Fruit fly (Drosophila melanogaster) whole organism, embryonic: Measurements from ENCODE around the gene Cdk7.

Experiments
- Antp ChIP-seq: fragments of 200-800 bp; sonication (Bioruptor generic); optimal IDR thresholded peaks from 3 replicates; lab custom pipeline; 2016; ENCODE audit warnings: missing biosample characterization, missing genetic modification characterization
- Atf-2 ChIP-seq: fragments of 200-800 bp; sonication (Bioruptor generic); optimal IDR thresholded peaks from 2 replicates; lab custom pipeline; 2016; ENCODE audit warnings: missing biosample characterization, missing genetic modification characterization
- BEAF-32 ChIP-seq: fragments of 200-800 bp; sonication (Bioruptor generic); optimal IDR thresholded peaks from 3 replicates; lab custom pipeline; 2017; ENCODE audit warnings: missing biosample characterization, missing genetic modification characterization, mild to moderate bottlenecking, moderate library complexity, missing genetic modification reagents
- Bteb2 ChIP-seq: fragments of 200-800 bp; sonication (Bioruptor generic); optimal IDR thresholded peaks from 2 replicates; lab custom pipeline; 2016; ENCODE audit warnings: missing biosample characterization, missing genetic modification characterization
- CG10147 ChIP-seq: fragments of 200-800 bp; sonication (Bioruptor generic); optimal IDR thresholded peaks from 2 replicates; lab custom pipeline; 2019; ENCODE audit warnings: missing biosample characterization, mild to moderate bottlenecking, missing genetic modification characterization, moderate library complexity
- CG10267 ChIP-seq: fragments of 200-800 bp; sonication (Bioruptor generic); optimal IDR thresholded peaks from 2 replicates; lab custom pipeline; 2018; ENCODE audit warnings: missing biosample characterization, mild to moderate bottlenecking, missing genetic modification characterization, moderate library complexity
- CG12744 ChIP-seq: fragments of 200-800 bp; sonication (Bioruptor generic); optimal IDR thresholded peaks from 2 replicates; lab custom pipeline; 2016; ENCODE audit warnings: missing biosample characterization, missing genetic modification characterization
- CG15479 ChIP-seq: fragments of 200-800 bp; sonication (Bioruptor generic); optimal IDR thresholded peaks from 3 replicates; lab custom pipeline; 2019; ENCODE audit warnings: missing biosample characterization, mild to moderate bottlenecking, missing genetic modification characterization, moderate library complexity
- CG15601 ChIP-seq: fragments of 200-800 bp; sonication (Bioruptor generic); optimal IDR thresholded peaks from 3 replicates; lab custom pipeline; 2019; ENCODE audit warnings: missing biosample characterization, mild to moderate bottlenecking, missing genetic modification characterization, moderate library complexity
- CG15696 ChIP-seq: fragments of 200-800 bp; sonication (Bioruptor generic); optimal IDR thresholded peaks from 2 replicates; lab custom pipeline; 2019; ENCODE audit warnings: missing biosample characterization, mild to moderate bottlenecking, missing genetic modification characterization, moderate library complexity
- CG17568 ChIP-seq: fragments of 200-800 bp; sonication (Bioruptor generic); optimal IDR thresholded peaks from 2 replicates; lab custom pipeline; 2018; ENCODE audit warnings: missing biosample characterization, mild to moderate bottlenecking, missing genetic modification characterization, moderate library complexity
- CG2116 ChIP-seq: fragments of 200-800 bp; sonication (Bioruptor generic); optimal IDR thresholded peaks from 3 replicates; lab custom pipeline; 2018; ENCODE audit warnings: missing biosample characterization, mild to moderate bottlenecking, missing genetic modification characterization
- CG2712 ChIP-seq: fragments of 200-800 bp; optimal IDR thresholded peaks from 3 replicates; lab custom pipeline; 2019; ENCODE audit warnings: missing biosample characterization, mild to moderate bottlenecking, missing genetic modification characterization, moderate library complexity
- CG2875 ChIP-seq: fragments of 200-800 bp; sonication (Bioruptor generic); optimal IDR thresholded peaks from 2 replicates; lab custom pipeline; 2017; ENCODE audit warnings: missing biosample characterization, mild to moderate bottlenecking, missing genetic modification characterization, missing genetic modification reagents
- CG31388 ChIP-seq: fragments of 200-800 bp; sonication (Bioruptor generic); optimal IDR thresholded peaks from 2 replicates; lab custom pipeline; 2016; ENCODE audit warnings: missing biosample characterization, missing genetic modification characterization
- CG31441 ChIP-seq: fragments of 200-800 bp; sonication (Bioruptor generic); IDR thresholded peaks from 2 replicates; pipeline ENCODE4 v1.3.6; 2022; ENCODE audit warnings: missing biosample characterization, missing genetic modification characterization
- CG33213 ChIP-seq: fragments of 200-800 bp; sonication (Bioruptor generic); optimal IDR thresholded peaks from 3 replicates; lab custom pipeline; 2016; ENCODE audit warnings: missing biosample characterization, missing genetic modification characterization
- CG8359 ChIP-seq: fragments of 200-800 bp; sonication (Bioruptor generic); optimal IDR thresholded peaks from 2 replicates; lab custom pipeline; 2017; ENCODE audit warnings: missing biosample characterization, mild to moderate bottlenecking, missing genetic modification characterization, borderline replicate concordance
- CG8388 ChIP-seq: fragments of 200-800 bp; sonication (Bioruptor generic); optimal IDR thresholded peaks from 2 replicates; lab custom pipeline; 2019; ENCODE audit warnings: missing biosample characterization, mild to moderate bottlenecking, missing genetic modification characterization, moderate library complexity
- CG8478 ChIP-seq: fragments of >200 bp; optimal IDR thresholded peaks from 2 replicates; lab custom pipeline; 2018
- CG9932 ChIP-seq: fragments of 200-800 bp; sonication (Bioruptor generic); IDR thresholded peaks from 2 replicates; pipeline ENCODE4 v1.3.6; 2022; ENCODE audit warnings: missing biosample characterization, missing genetic modification characterization
- CTCF ChIP-seq: fragments of 200-800 bp; sonication (Bioruptor generic); optimal IDR thresholded peaks from 2 replicates; lab custom pipeline; 2017; ENCODE audit warnings: missing biosample characterization, mild to moderate bottlenecking, missing genetic modification characterization, moderate library complexity
- Dek ChIP-seq: fragments of 200-800 bp; sonication (Bioruptor generic); optimal IDR thresholded peaks from 3 replicates; lab custom pipeline; 2019; ENCODE audit warnings: missing biosample characterization, mild to moderate bottlenecking, missing genetic modification characterization, moderate library complexity
- Dfd ChIP-seq, 2 experiments: fragments of >200 bp; optimal IDR thresholded peaks; 2 replicates each; lab custom pipeline; 2017; ENCODE audit warnings: missing biosample characterization in 2 of 2, missing genetic modification characterization in 2 of 2
- HHEX ChIP-seq: fragments of 200-800 bp; sonication (Bioruptor generic); optimal IDR thresholded peaks from 3 replicates; lab custom pipeline; 2017; ENCODE audit warnings: missing biosample characterization, mild to moderate bottlenecking, missing genetic modification characterization, missing genetic modification reagents
- Hmr ChIP-seq: fragments of 200-800 bp; sonication (Bioruptor generic); optimal IDR thresholded peaks from 3 replicates; lab custom pipeline; 2017; ENCODE audit warnings: mild to moderate bottlenecking, missing biosample characterization, missing genetic modification reagents, missing genetic modification characterization
- Lhr ChIP-seq: fragments of 200-800 bp; sonication (Bioruptor generic); optimal IDR thresholded peaks from 3 replicates; lab custom pipeline; 2017; ENCODE audit warnings: mild to moderate bottlenecking, missing biosample characterization, missing genetic modification reagents, missing genetic modification characterization
- NfI ChIP-seq: fragments of 200-800 bp; sonication (Bioruptor generic); optimal IDR thresholded peaks from 3 replicates; lab custom pipeline; 2018; ENCODE audit warnings: missing biosample characterization, mild to moderate bottlenecking, missing genetic modification characterization, moderate library complexity
- Opbp ChIP-seq: fragments of 200-800 bp; sonication (Bioruptor generic); IDR thresholded peaks from 3 replicates; pipeline ENCODE4 v1.3.6; 2022; ENCODE audit warnings: missing biosample characterization, missing genetic modification characterization; ENCODE audit not compliant: partially characterized antibody
- Ravus ChIP-seq: fragments of 200-800 bp; sonication (Bioruptor generic); IDR thresholded peaks from 2 replicates; pipeline ENCODE4 v1.3.6; 2022; ENCODE audit warnings: missing biosample characterization, missing genetic modification characterization
- Rx ChIP-seq: fragments of 200-800 bp; sonication (Bioruptor generic); IDR thresholded peaks from 2 replicates; pipeline ENCODE4 v1.3.6; 2022; ENCODE audit warnings: missing biosample characterization, missing genetic modification characterization
- Stat92E ChIP-seq, 3 experiments: fragments of >200 bp in 2 of 3; fragments of 200-800 bp in 1 of 3; sonication (Bioruptor generic) in 1 of 3; optimal IDR thresholded peaks; 2 replicates each; lab custom pipeline; 2017 to 2019; ENCODE audit warnings: missing biosample characterization in 3 of 3, missing genetic modification characterization in 3 of 3, mild to moderate bottlenecking in 1 of 3, moderate library complexity in 1 of 3
- TFAM ChIP-seq: fragments of 200-800 bp; sonication (Bioruptor generic); optimal IDR thresholded peaks from 2 replicates; lab custom pipeline; 2017; ENCODE audit warnings: missing biosample characterization, missing genetic modification characterization, inconsistent platforms
- Tbp ChIP-seq: fragments of >200 bp; optimal IDR thresholded peaks from 2 replicates; lab custom pipeline; 2018; ENCODE audit warnings: missing biosample characterization, missing genetic modification characterization
- abd-A ChIP-seq: fragments of 200-800 bp; sonication (Bioruptor generic); optimal IDR thresholded peaks from 3 replicates; lab custom pipeline; 2019; ENCODE audit warnings: missing biosample characterization, mild to moderate bottlenecking, missing genetic modification characterization, moderate library complexity
- ara ChIP-seq: fragments of 200-800 bp; sonication (Bioruptor generic); IDR thresholded peaks from 2 replicates; pipeline ENCODE4 v1.3.6; 2022; ENCODE audit warnings: missing biosample characterization, missing genetic modification characterization
- ash1 ChIP-seq: fragments of 200-800 bp; sonication (Bioruptor generic); optimal IDR thresholded peaks from 2 replicates; lab custom pipeline; 2018; ENCODE audit warnings: missing biosample characterization, mild to moderate bottlenecking, missing genetic modification characterization
- bigmax ChIP-seq: fragments of 200-800 bp; sonication (Bioruptor generic); optimal IDR thresholded peaks from 2 replicates; lab custom pipeline; 2018; ENCODE audit warnings: missing biosample characterization, mild to moderate bottlenecking, missing genetic modification characterization
- br ChIP-seq: fragments of >200 bp; optimal IDR thresholded peaks from 2 replicates; lab custom pipeline; 2017
- cas ChIP-seq: fragments of 200-800 bp; sonication (Bioruptor generic); IDR thresholded peaks from 2 replicates; pipeline ENCODE4 v1.3.6; 2022; ENCODE audit warnings: missing biosample characterization, missing genetic modification characterization
- chm ChIP-seq: fragments of 200-800 bp; sonication (Bioruptor generic); IDR thresholded peaks from 2 replicates; pipeline ENCODE4 v1.3.6; 2022; ENCODE audit warnings: missing biosample characterization, missing genetic modification characterization
- gro ChIP-seq: fragments of 200-800 bp; sonication (Bioruptor generic); optimal IDR thresholded peaks from 2 replicates; lab custom pipeline; 2016; ENCODE audit warnings: missing biosample characterization, missing genetic modification characterization
- hb ChIP-seq: fragments of 200-800 bp; sonication (Bioruptor generic); IDR thresholded peaks from 3 replicates; pipeline ENCODE4 v1.3.6; 2022; ENCODE audit warnings: missing biosample characterization, missing genetic modification characterization; ENCODE audit not compliant: partially characterized antibody
- lbe ChIP-seq: fragments of 200-800 bp; sonication (Bioruptor generic); optimal IDR thresholded peaks from 2 replicates; lab custom pipeline; 2016; ENCODE audit warnings: missing biosample characterization, mild to moderate bottlenecking, missing genetic modification characterization
- lmd ChIP-seq: fragments of 200-800 bp; sonication (Bioruptor generic); IDR thresholded peaks from 2 replicates; pipeline ENCODE4 v1.3.6; 2022; ENCODE audit warnings: missing biosample characterization, missing genetic modification characterization
- luna ChIP-seq: fragments of 200-800 bp; sonication (Bioruptor generic); optimal IDR thresholded peaks from 2 replicates; lab custom pipeline; 2016; ENCODE audit warnings: missing biosample characterization, missing genetic modification characterization
- pan ChIP-seq, 4 experiments: fragments of >200 bp in 3 of 4; fragments of 200-800 bp in 1 of 4; sonication (Bioruptor generic) in 1 of 4; optimal IDR thresholded peaks in 3 of 4; IDR thresholded peaks in 1 of 4; 2 replicates each; pipeline versions ENCODE4 v1.3.6 to Lab custom; 2017 to 2022; ENCODE audit warnings: missing biosample characterization in 2 of 4, missing genetic modification characterization in 2 of 4, mixed read lengths in 1 of 4
- trem ChIP-seq: fragments of 200-800 bp; optimal IDR thresholded peaks from 3 replicates; lab custom pipeline; 2019; ENCODE audit warnings: missing biosample characterization, mild to moderate bottlenecking, missing genetic modification characterization, moderate library complexity
- unpg ChIP-seq: fragments of 200-800 bp; sonication (Bioruptor generic); optimal IDR thresholded peaks from 3 replicates; lab custom pipeline; 2018; ENCODE audit warnings: missing biosample characterization, mild to moderate bottlenecking, missing genetic modification characterization, moderate library complexity
- wdn ChIP-seq: fragments of 200-800 bp; sonication (Bioruptor generic); IDR thresholded peaks from 2 replicates; pipeline ENCODE4 v1.3.6; 2022; ENCODE audit warnings: missing biosample characterization, missing genetic modification characterization
- zfh1 ChIP-seq: fragments of 200-800 bp; sonication (Bioruptor generic); IDR thresholded peaks from 3 replicates; pipeline ENCODE4 v1.3.6; 2022; ENCODE audit warnings: missing biosample characterization, missing genetic modification characterization

Cdk7 gene

dm6 chrX:5311838-5312339 is 3.1 kb upstream of the Cdk7 start, which contains the start of the genes TrxT and dhd (continued):
- TF ChIP-seq Opbp = peak; percentile 64; the same call in 2 of the 3 replicates
- peak; percentile 34; the same call in 1 of the 2 replicates for TF ChIP-seq CG9932 (GFP tag; lab: Robert Waterston, UW)
- peak; percentile 15 for TF ChIP-seq CG10267 (tag; lab: Kevin White, UChicago)
- TF ChIP-seq trem (tag; lab: Kevin White, UChicago) = peak; percentile 15
- no peak for TF ChIP-seq CG15479 (GFP tag; lab: Kevin White, UChicago)
- no peak for TF ChIP-seq Dfd (GFP tag; optimal IDR thresholded peaks at IDR 0.05; lab: Kevin White, UChicago)
- peak; percentile 30 for TF ChIP-seq CG12744 (GFP tag; lab: Kevin White, UChicago)
- TF ChIP-seq chm (GFP tag; lab: Robert Waterston, UW) = peak; percentile 58
- TF ChIP-seq CG2116 (GFP tag; lab: Kevin White, UChicago) = peak; percentile 42
- no peak for TF ChIP-seq Dek (tag; lab: Kevin White, UChicago)
- TF ChIP-seq unpg (GFP tag; lab: Kevin White, UChicago) = no peak
- TF ChIP-seq ara (GFP tag; lab: Robert Waterston, UW) = no peak
- no peak for TF ChIP-seq CTCF (GFP tag; lab: Kevin White, UChicago)
- no peak for TF ChIP-seq br (lab: Kevin White, UChicago)
- no peak for TF ChIP-seq abd-A
- TF ChIP-seq lmd (GFP tag; lab: Robert Waterston, UW) = peak; percentile 42; the same call in 1 of the 2 replicates
- TF ChIP-seq CG2875 (GFP tag; lab: Kevin White, UChicago) = no peak
- TF ChIP-seq CG31388 (GFP tag; lab: Kevin White, UChicago) = no peak
- TF ChIP-seq ash1 (GFP tag; lab: Kevin White, UChicago) = no peak
- no peak for TF ChIP-seq CG2712 (tag; lab: Kevin White, UChicago)
- no peak for TF ChIP-seq Stat92E (GFP tag; optimal IDR thresholded peaks at IDR 0.05; lab: Kevin White, UChicago)
- TF ChIP-seq Lhr = peak; percentile 50
- TF ChIP-seq CG8388 (GFP tag; lab: Kevin White, UChicago) = no peak
- no peak for TF ChIP-seq CG10147 (GFP tag; lab: Kevin White, UChicago)
- TF ChIP-seq pan (optimal IDR thresholded peaks at IDR 0.05; lab: Kevin White, UChicago) = no peak
- peak in 1 of 2 experiments; percentile 58 for TF ChIP-seq pan (GFP tag; optimal IDR thresholded peaks at IDR 0.05 in 1 of 2, IDR thresholded peaks at IDR 0.05 in 1 of 2)
- peak; percentile 43 for TF ChIP-seq HHEX (GFP tag; lab: Kevin White, UChicago)
- TF ChIP-seq TFAM (GFP tag; lab: Kevin White, UChicago) = no peak
- TF ChIP-seq CG8359 (GFP tag; lab: Kevin White, UChicago) = no peak
- no peak for TF ChIP-seq CG15696 (tag; lab: Kevin White, UChicago)
- peak; percentile 74 for TF ChIP-seq CG33213 (GFP tag; lab: Kevin White, UChicago)
- TF ChIP-seq hb = no peak
- no peak for TF ChIP-seq Atf-2 (GFP tag; lab: Kevin White, UChicago)
- TF ChIP-seq CG15601 (tag; lab: Kevin White, UChicago) = no peak
- peak; percentile 68 for TF ChIP-seq zfh1 (GFP tag; lab: Robert Waterston, UW)
- TF ChIP-seq Bteb2 (GFP tag; lab: Kevin White, UChicago) = no peak
- no peak for TF ChIP-seq CG31441 (GFP tag; lab: Robert Waterston, UW)
- peak; percentile 37 for TF ChIP-seq Antp
- TF ChIP-seq Rx (GFP tag; lab: Robert Waterston, UW) = no peak
- no peak for TF ChIP-seq bigmax (GFP tag; lab: Kevin White, UChicago)
- TF ChIP-seq Hmr (GFP tag; lab: Kevin White, UChicago) = no peak
- TF ChIP-seq cas = 0 out of 2 replicates have a peak, but pooled peaks have one; percentile 9
- no peak for TF ChIP-seq lbe
- no peak for TF ChIP-seq Tbp
- no peak for TF ChIP-seq CG8478 (lab: Kevin White, UChicago)
- peak; percentile 50 for TF ChIP-seq NfI (GFP tag; lab: Kevin White, UChicago)
- peak; percentile 45 for TF ChIP-seq BEAF-32
- TF ChIP-seq luna (GFP tag; lab: Kevin White, UChicago) = no peak
- no peak for TF ChIP-seq gro (GFP tag; lab: Kevin White, UChicago)
- TF ChIP-seq Ravus = no peak
- no peak for TF ChIP-seq CG17568
- no peak for TF ChIP-seq wdn (GFP tag; lab: Robert Waterston, UW)
